Worm (Caenorhabditis elegans) whole organism, L3 larva: ENCODE results near the gene K04C2.3.

Source experiments
- ZK546.5 ChIP-seq: sonication (generic microtip); optimal IDR thresholded peaks from 2 replicates; lab custom pipeline; 2017; ENCODE audit warnings: missing biosample characterization, missing genetic modification characterization
- aly-2 ChIP-seq: fragments of 150-350 bp; optimal IDR thresholded peaks from 2 replicates; lab custom pipeline; 2014; ENCODE audit warnings: missing biosample characterization, missing genetic modification characterization
- ceh-9 ChIP-seq: sonication (generic microtip); optimal IDR thresholded peaks from 2 replicates; lab custom pipeline; 2018; ENCODE audit warnings: missing biosample characterization, missing genetic modification characterization
- egl-27 ChIP-seq: sonication (generic microtip); optimal IDR thresholded peaks from 4 replicates; lab custom pipeline; 2017; ENCODE audit warnings: missing biosample characterization, missing genetic modification reagents, missing genetic modification characterization
- lsy-12 ChIP-seq: sonication (generic microtip); optimal IDR thresholded peaks from 2 replicates; lab custom pipeline; 2016; ENCODE audit warnings: mild to moderate bottlenecking, missing genetic modification characterization, missing compliant biosample characterization
- mdl-1 ChIP-seq: fragments of 150-350 bp; optimal IDR thresholded peaks from 2 replicates; lab custom pipeline; 2014; ENCODE audit warnings: missing biosample characterization, missing genetic modification characterization
- nhr-23 ChIP-seq: fragments of 150-350 bp; optimal IDR thresholded peaks from 2 replicates; lab custom pipeline; 2014; ENCODE audit warnings: missing biosample characterization, missing genetic modification reagents, missing genetic modification characterization
- nhr-237 ChIP-seq: fragments of 150-350 bp; optimal IDR thresholded peaks from 2 replicates; lab custom pipeline; 2014; ENCODE audit warnings: missing biosample characterization, missing genetic modification characterization
- nhr-28 ChIP-seq: fragments of 150-350 bp; optimal IDR thresholded peaks from 2 replicates; lab custom pipeline; 2014; ENCODE audit warnings: missing biosample characterization, missing genetic modification characterization
- nhr-76 ChIP-seq: fragments of 150-350 bp; sonication (generic microtip); optimal IDR thresholded peaks from 5 replicates; lab custom pipeline; 2014; ENCODE audit warnings: missing biosample characterization, missing genetic modification characterization
- nhr-77 ChIP-seq: fragments of 150-350 bp; optimal IDR thresholded peaks from 2 replicates; lab custom pipeline; 2014; ENCODE audit warnings: missing biosample characterization, missing genetic modification characterization
- pqm-1 ChIP-seq: fragments of 150-350 bp; optimal IDR thresholded peaks from 2 replicates; lab custom pipeline; 2017; ENCODE audit warnings: missing biosample characterization, missing genetic modification characterization, inconsistent platforms
- skn-1 ChIP-seq: fragments of 150-350 bp; optimal IDR thresholded peaks from 2 replicates; lab custom pipeline; 2014; ENCODE audit warnings: missing biosample characterization, missing genetic modification characterization
- unc-39 ChIP-seq: sonication (generic microtip); optimal IDR thresholded peaks from 4 replicates; lab custom pipeline; 2017; ENCODE audit warnings: missing biosample characterization, missing genetic modification characterization

DNA sequence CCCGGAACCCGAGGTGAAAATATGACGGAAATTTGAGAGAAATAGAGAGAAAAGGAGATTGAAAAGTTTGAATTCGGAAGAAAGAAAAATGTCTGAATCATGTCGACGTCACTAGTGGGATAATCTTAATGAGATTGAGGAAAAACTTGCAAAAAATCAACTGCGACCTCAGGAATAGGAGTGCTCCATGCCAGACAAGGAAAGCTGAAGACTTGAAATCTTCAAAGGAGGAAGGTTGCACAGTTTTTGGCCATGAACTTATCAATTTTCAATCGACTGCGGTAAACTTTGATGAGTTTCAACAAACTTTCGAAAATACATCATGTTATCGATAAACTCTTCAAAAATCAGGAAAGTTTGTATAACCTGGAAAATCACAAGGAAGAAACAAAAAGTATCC, 39.5 kb downstream of the K04C2.3 start, which contains the start of gene pdf-1:
- TF ChIP-seq lsy-12 (tag; lab: Kevin White, UChicago) (no peak), nhr-23 (tag; lab: Kevin White, UChicago) (no peak), unc-39 (tag; lab: Kevin White, UChicago) (no peak), nhr-77 (no peak), egl-27 (no peak), skn-1 (tag; lab: Kevin White, UChicago) (no peak), mdl-1 (tag; lab: Kevin White, UChicago) (no peak), ceh-9 (tag; lab: Kevin White, UChicago) (no peak), ZK546.5 (tag; lab: Kevin White, UChicago) (no peak), nhr-76 (tag; lab: Kevin White, UChicago) (no peak), nhr-28 (tag; lab: Kevin White, UChicago) (no peak), nhr-237 (tag; lab: Kevin White, UChicago) (no peak), aly-2 (tag; lab: Kevin White, UChicago) (no peak), pqm-1 (tag; lab: Kevin White, UChicago) (no peak)
